Fruit fly (Drosophila melanogaster) S2 (cell line): Measurements from ENCODE around the gene CG40160.
"Not testable (repeated sequence)": the region's sequence is repeated elsewhere in the genome, so short reads cannot be mapped to it uniquely, and the experiment has no call there.

Experiments
- CG8478 ChIP-seq: fragments of >200 bp; optimal IDR thresholded peaks from 2 replicates; lab custom pipeline; 2018
- CTCF ChIP-seq, 2 experiments: fragments of >200 bp; optimal IDR thresholded peaks; 2 replicates each; lab custom pipeline; 2018

CG40160 gene

dm6 chr3L:26215515-26215914 lies at the start of gene CG40160:
Gene CG40160, plus strand, starts transcription at chr3L:26215815.
- TF ChIP-seq CTCF (optimal IDR thresholded peaks at IDR 0.05; lab: Kevin White, UChicago); CG8478 (lab: Kevin White, UChicago): not testable (repeated sequence)

dm6 chr3L:26224016-26224415 lies 8.4 kb downstream of the CG40160 start:
- TF ChIP-seq CG8478 (lab: Kevin White, UChicago) (no peak), CTCF (optimal IDR thresholded peaks at IDR 0.05; lab: Kevin White, UChicago) (no peak)
